Worm (Caenorhabditis elegans) whole organism, midembryonic: Measurements from ENCODE around the gene T12C9.7.

Source experiments
- T22C8.4 ChIP-seq: fragments of 200-800 bp; sonication (Bioruptor generic); IDR thresholded peaks from 2 replicates; pipeline ENCODE4 v1.3.6; 2022; ENCODE audit warnings: missing genetic modification characterization, missing compliant biosample characterization
- cog-1 ChIP-seq: sonication (generic microtip); optimal IDR thresholded peaks from 2 replicates; lab custom pipeline; 2016; ENCODE audit warnings: missing genetic modification characterization, missing compliant biosample characterization
- flt-1 ChIP-seq: fragments of 200-800 bp; sonication (Bioruptor generic); IDR thresholded peaks from 2 replicates; pipeline ENCODE4 v1.3.6; 2022; ENCODE audit warnings: missing genetic modification characterization, missing compliant biosample characterization
- klf-2 ChIP-seq: fragments of 200-800 bp; sonication (Bioruptor generic); conservative IDR thresholded peaks from 2 replicates; pipeline ENCODE4 v1.3.6; 2022; ENCODE audit warnings: missing genetic modification reagents, missing genetic modification characterization, missing compliant biosample characterization
- med-1 ChIP-seq: sonication (generic microtip); optimal IDR thresholded peaks from 2 replicates; lab custom pipeline; 2017; ENCODE audit warnings: missing genetic modification characterization, mild to moderate bottlenecking, missing compliant biosample characterization, antibody characterized with exemption, missing genetic modification reagents; ENCODE audit not compliant: insufficient read depth
- ref-1 ChIP-seq: fragments of 200-800 bp; sonication (Bioruptor generic); conservative IDR thresholded peaks from 2 replicates; pipeline ENCODE4 v1.3.6; 2022; ENCODE audit warnings: missing genetic modification reagents, missing genetic modification characterization, missing compliant biosample characterization
- tab-1 ChIP-seq: fragments of 200-800 bp; sonication (Bioruptor generic); IDR thresholded peaks from 2 replicates; pipeline ENCODE4 v1.3.6; 2022; ENCODE audit warnings: missing genetic modification characterization, missing compliant biosample characterization
- ztf-23 ChIP-seq: fragments of 200-800 bp; sonication (Bioruptor generic); IDR thresholded peaks from 2 replicates; pipeline ENCODE4 v1.3.6; 2022; ENCODE audit warnings: missing genetic modification reagents, missing genetic modification characterization, missing compliant biosample characterization
- ztf-29 ChIP-seq: fragments of 200-800 bp; sonication (Bioruptor generic); IDR thresholded peaks from 2 replicates; pipeline ENCODE4 v1.3.6; 2022; ENCODE audit warnings: missing genetic modification reagents, missing genetic modification characterization, missing compliant biosample characterization

T12C9.7 gene

DNA sequence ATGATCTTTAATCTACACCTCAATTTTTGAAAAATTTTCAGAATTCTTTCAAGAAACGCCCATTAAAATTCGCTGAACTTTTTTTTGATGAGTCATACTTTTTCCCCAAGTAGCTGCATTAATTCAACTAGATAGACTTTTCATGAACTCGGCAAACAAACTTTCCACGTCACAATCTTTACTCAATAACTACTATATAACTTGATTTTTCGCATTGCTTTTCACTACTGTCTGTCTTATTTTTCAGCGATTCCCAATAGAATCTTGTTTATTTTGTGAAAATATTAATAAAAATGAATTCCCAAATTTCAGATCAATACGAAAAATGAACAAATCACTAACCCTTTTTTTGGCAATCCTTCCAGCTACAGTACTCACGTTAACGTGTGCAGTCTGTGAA lies 17.6 kb upstream of the T12C9.7 start, which contains the start of gene T05C1.1:
T05C1.1 (plus strand) TSS at position 301 of the 400 bp plus-strand sequence.
- TF ChIP-seq ref-1 (GFP tag; lab: Robert Waterston, UW) = no peak
- no peak for TF ChIP-seq tab-1 (GFP tag; lab: Robert Waterston, UW)
- TF ChIP-seq ztf-29 (GFP tag; lab: Robert Waterston, UW) = no peak
- no peak for TF ChIP-seq klf-2 (GFP tag; lab: Robert Waterston, UW)
- TF ChIP-seq flt-1 = no peak
- no peak for TF ChIP-seq ztf-23
- TF ChIP-seq cog-1 (tag; lab: Kevin White, UChicago) = no peak
- no peak for TF ChIP-seq T22C8.4 (GFP tag; lab: Robert Waterston, UW)
- TF ChIP-seq med-1 (GFP tag; lab: Kevin White, UChicago) = no peak

DNA sequence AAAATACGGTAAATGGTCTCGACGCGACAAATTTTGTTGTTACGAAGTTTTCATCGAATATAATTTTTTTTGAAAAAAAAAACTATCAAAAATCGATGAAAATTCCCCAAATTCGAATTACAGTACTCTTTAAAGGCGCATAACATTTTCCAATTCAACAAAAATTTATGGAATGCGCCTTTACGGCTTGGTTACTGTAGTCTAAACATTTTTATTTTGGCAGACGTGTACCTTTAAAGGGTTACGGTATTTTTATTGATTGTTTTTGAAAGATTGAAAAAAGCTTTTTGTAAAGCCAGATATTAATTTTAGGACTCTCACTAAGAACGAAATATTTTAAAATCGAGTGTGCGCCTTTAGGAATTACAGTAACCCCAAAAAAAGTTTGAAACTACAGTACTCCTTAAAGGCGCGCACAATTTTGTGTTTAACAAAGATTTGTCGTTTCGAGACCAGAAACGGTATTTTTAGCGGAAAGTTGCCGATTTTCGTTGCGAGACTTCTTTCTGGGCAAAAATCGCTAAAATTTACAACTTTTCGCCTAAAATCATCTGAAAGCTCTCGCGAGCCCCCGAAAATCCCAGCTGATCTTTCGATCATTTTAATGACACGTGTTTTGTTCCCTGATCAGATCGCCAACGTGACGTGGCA lies 13.4 kb upstream of the T12C9.7 start:
- no peak for TF ChIP-seq ztf-29 (GFP tag; lab: Robert Waterston, UW)
- TF ChIP-seq tab-1 (GFP tag; lab: Robert Waterston, UW) = no peak
- no peak for TF ChIP-seq klf-2 (GFP tag; lab: Robert Waterston, UW)
- no peak for TF ChIP-seq ref-1 (GFP tag; lab: Robert Waterston, UW)
- no peak for TF ChIP-seq ztf-23

DNA sequence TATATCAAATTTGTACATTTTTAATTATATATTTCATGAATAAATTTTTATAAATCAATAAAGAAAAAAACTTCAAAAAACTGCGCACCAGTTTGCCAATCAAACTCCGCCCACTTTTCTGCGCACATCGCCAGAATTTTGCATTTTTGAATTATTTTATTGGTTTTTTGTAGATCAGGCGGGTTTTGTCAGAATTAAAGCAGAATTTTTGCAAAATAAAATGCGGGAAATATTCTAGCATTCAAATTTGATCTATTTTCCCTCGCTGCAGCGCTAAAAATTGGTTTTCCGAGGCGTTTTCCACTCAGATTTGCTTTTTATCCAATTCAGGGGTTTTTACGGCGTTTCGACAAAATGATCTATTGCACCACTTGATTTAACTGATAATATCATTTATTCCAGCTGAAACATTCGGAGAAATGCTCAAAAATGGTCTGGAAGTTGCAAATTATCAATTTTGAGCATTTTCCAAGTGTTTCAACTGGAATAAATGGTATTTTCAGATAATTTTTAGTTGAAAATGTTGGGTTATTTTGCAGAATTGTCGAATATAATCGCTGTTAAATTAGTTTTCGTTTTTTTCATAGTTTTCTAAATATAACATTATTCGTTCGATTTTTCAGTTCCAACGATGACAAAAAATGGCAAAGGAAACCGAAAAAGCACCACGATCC lies 10.4 kb upstream of the T12C9.7 start, which contains the start of gene W06B4.1:
W06B4.1 (plus strand) TSS at position 624 of the 674 bp plus-strand sequence.
- TF ChIP-seq ref-1 (GFP tag; lab: Robert Waterston, UW) = no peak
- no peak for TF ChIP-seq cog-1 (tag; lab: Kevin White, UChicago)
- no peak for TF ChIP-seq T22C8.4 (GFP tag; lab: Robert Waterston, UW)
- TF ChIP-seq tab-1 (GFP tag; lab: Robert Waterston, UW) = no peak
- no peak for TF ChIP-seq med-1 (GFP tag; lab: Kevin White, UChicago)
- TF ChIP-seq flt-1 = no peak
- TF ChIP-seq ztf-29 (GFP tag; lab: Robert Waterston, UW) = no peak
- no peak for TF ChIP-seq ztf-23
- no peak for TF ChIP-seq klf-2 (GFP tag; lab: Robert Waterston, UW)

DNA sequence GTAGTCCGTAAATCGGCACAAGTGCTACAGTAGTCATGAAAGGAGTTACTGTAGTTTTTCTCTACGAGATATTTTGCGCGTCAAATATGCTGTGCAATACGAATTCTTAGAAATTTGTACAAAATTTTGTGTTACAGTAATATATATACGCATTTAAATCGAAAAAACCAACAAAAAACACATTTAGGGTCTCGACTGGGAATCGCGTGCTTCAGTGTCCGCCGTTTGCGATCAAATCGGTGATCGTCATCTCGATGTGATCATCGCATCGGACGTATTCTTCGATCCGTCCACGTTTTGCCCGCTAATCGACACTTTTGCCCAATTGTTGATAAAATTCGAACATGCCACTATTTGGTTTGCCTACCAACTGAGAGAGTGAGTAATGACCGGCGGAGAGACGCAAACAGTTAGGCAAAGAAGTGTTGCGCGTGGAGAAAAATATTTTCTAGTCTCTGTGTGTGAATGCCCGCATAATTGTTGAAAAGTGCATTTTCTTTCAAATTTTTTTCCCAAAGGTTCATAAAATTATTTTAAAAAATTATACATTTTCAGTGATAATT lies 8.2 kb upstream of the T12C9.7 start:
- TF ChIP-seq ref-1 (GFP tag; lab: Robert Waterston, UW) = no peak
- TF ChIP-seq med-1 (GFP tag; lab: Kevin White, UChicago) = no peak
- TF ChIP-seq ztf-29 (GFP tag; lab: Robert Waterston, UW) = no peak
- TF ChIP-seq klf-2 (GFP tag; lab: Robert Waterston, UW) = no peak
- no peak for TF ChIP-seq flt-1
- TF ChIP-seq T22C8.4 (GFP tag; lab: Robert Waterston, UW) = no peak
- no peak for TF ChIP-seq ztf-23
- no peak for TF ChIP-seq tab-1 (GFP tag; lab: Robert Waterston, UW)
- no peak for TF ChIP-seq cog-1 (tag; lab: Kevin White, UChicago)

DNA sequence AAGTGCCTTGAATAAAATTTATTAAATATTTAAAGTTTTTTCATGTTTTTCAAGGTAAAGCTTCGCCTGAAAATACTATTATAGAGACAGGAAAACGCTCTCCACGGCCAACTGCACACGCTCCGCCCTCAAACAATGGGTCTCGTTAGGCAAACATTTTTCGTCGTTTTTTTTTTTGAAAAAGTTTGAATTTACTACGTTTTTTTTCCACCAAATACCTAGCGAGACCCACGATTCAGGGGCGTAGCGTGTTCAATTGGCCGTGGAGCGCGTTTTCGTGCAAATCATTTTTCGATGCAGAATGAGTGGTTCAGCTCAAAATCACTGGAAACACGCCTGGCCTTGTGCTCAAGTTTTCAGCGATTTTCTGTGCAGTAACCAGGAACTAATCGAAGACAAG lies 7.1 kb upstream of the T12C9.7 start, which contains the start of gene W06B4.2:
W06B4.2 (plus strand) TSS at position 301 of the 400 bp plus-strand sequence.
- TF ChIP-seq flt-1 = no peak
- TF ChIP-seq med-1 (GFP tag; lab: Kevin White, UChicago) = no peak
- no peak for TF ChIP-seq ztf-23
- no peak for TF ChIP-seq T22C8.4 (GFP tag; lab: Robert Waterston, UW)
- no peak for TF ChIP-seq ref-1 (GFP tag; lab: Robert Waterston, UW)
- no peak for TF ChIP-seq ztf-29 (GFP tag; lab: Robert Waterston, UW)
- TF ChIP-seq tab-1 (GFP tag; lab: Robert Waterston, UW) = no peak
- TF ChIP-seq cog-1 (tag; lab: Kevin White, UChicago) = no peak
- no peak for TF ChIP-seq klf-2 (GFP tag; lab: Robert Waterston, UW)

DNA sequence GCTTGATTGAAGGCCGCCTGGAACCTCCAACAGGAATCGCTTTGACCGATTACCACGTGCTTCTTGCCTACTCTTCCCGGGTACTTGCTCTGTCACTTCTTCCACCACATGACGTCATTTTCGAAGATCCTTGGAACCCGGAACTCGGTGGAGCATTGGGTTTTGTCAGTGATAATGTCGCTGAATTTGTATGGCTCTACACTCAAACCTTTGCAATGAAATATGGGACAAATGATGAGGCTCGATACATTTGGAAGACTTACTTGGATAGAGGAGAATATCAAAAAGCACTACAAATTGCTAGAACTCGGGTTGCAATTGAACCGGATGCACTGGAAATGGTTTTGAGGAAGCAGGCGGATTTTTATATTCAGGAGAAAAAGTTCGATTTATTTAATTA lies 2.1 kb upstream of the T12C9.7 start:
- TF ChIP-seq flt-1 (no peak), cog-1 (tag; lab: Kevin White, UChicago) (no peak), tab-1 (GFP tag; lab: Robert Waterston, UW) (no peak), ref-1 (GFP tag; lab: Robert Waterston, UW) (no peak), med-1 (GFP tag; lab: Kevin White, UChicago) (no peak), ztf-23 (no peak), klf-2 (GFP tag; lab: Robert Waterston, UW) (no peak), ztf-29 (GFP tag; lab: Robert Waterston, UW) (no peak), T22C8.4 (GFP tag; lab: Robert Waterston, UW) (no peak)

DNA sequence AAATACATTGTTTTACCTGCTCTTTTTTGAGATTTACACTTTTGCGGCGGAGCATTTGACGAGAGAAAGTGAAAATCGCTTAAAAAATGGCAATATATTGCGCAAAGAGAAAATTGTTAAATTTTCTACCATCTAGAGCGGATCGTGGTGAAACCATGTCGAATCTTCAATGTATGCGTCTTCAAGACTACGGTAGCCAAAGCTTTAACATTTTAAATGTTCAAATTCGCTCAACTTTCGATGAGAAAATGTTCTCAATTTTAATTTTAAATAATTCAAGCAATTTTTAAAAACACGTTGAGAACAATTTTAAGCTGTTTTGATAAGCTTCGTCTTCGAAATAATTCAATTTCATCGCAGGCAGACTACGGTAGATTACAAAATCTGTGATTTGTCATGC lies 454 bp downstream of the T12C9.7 start:
- TF ChIP-seq ztf-29 (GFP tag; lab: Robert Waterston, UW) (no peak), ztf-23 (no peak), cog-1 (tag; lab: Kevin White, UChicago) (no peak), tab-1 (GFP tag; lab: Robert Waterston, UW) (no peak), klf-2 (GFP tag; lab: Robert Waterston, UW) (no peak), med-1 (GFP tag; lab: Kevin White, UChicago) (no peak), T22C8.4 (GFP tag; lab: Robert Waterston, UW) (no peak), flt-1 (no peak), ref-1 (GFP tag; lab: Robert Waterston, UW) (no peak)

DNA sequence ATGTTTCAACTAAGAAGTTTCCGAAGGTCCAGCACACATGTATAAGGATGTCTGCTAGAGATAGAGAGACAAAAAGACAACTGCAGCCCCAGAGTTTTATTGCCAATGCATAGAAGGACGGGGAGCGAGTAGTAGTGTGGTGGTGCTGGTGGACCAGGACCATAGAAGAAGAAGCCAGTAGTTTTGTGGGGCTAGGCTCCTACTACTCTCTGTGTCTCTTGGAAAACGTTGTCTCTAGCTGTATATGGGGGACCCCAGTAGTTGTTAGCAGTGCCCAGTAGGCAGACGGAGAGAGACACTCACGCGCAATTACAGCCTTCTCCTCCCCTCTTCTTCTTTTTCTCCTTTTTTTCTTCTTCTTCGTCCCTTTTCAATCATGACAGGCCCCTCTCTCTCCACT lies 4.7 kb downstream of the T12C9.7 start:
- TF ChIP-seq med-1 (GFP tag; lab: Kevin White, UChicago) (no peak), ztf-23 (no peak), ztf-29 (GFP tag; lab: Robert Waterston, UW) (no peak), ref-1 (GFP tag; lab: Robert Waterston, UW) (no peak), T22C8.4 (GFP tag; lab: Robert Waterston, UW) (no peak), cog-1 (tag; lab: Kevin White, UChicago) (no peak), tab-1 (GFP tag; lab: Robert Waterston, UW) (no peak), klf-2 (GFP tag; lab: Robert Waterston, UW) (no peak), flt-1 (no peak)
